Fruit fly (Drosophila melanogaster) whole organism, embryonic: ENCODE data around the gene Ufl1.

Experiments used
- Atf-2 ChIP-seq: fragments of 200-800 bp; sonication (Bioruptor generic); optimal IDR thresholded peaks from 2 replicates; lab custom pipeline; 2016; ENCODE audit warnings: missing biosample characterization, missing genetic modification characterization
- CG1024 ChIP-seq: fragments of 200-800 bp; sonication (Bioruptor generic); IDR thresholded peaks from 2 replicates; pipeline ENCODE4 v1.3.6; 2022; ENCODE audit warnings: missing biosample characterization, missing genetic modification characterization
- CG11085 ChIP-seq: fragments of 200-800 bp; sonication (Bioruptor generic); IDR thresholded peaks from 2 replicates; pipeline ENCODE4 v1.3.6; 2022; ENCODE audit warnings: missing biosample characterization, missing genetic modification characterization
- CG11560 ChIP-seq: fragments of 200-800 bp; sonication (Bioruptor generic); IDR thresholded peaks from 3 replicates; pipeline ENCODE4 v1.3.6; 2022; ENCODE audit warnings: missing biosample characterization, missing genetic modification characterization
- CG12071 ChIP-seq: fragments of 200-800 bp; sonication (Bioruptor generic); optimal IDR thresholded peaks from 3 replicates; lab custom pipeline; 2018; ENCODE audit warnings: missing biosample characterization, mild to moderate bottlenecking, missing genetic modification characterization
- CG12659 ChIP-seq: fragments of 200-800 bp; sonication (Bioruptor generic); optimal IDR thresholded peaks from 3 replicates; lab custom pipeline; 2017; ENCODE audit warnings: mild to moderate bottlenecking, missing biosample characterization, missing genetic modification reagents, missing genetic modification characterization
- CG15696 ChIP-seq: fragments of 200-800 bp; sonication (Bioruptor generic); optimal IDR thresholded peaks from 2 replicates; lab custom pipeline; 2019; ENCODE audit warnings: missing biosample characterization, mild to moderate bottlenecking, missing genetic modification characterization, moderate library complexity
- CG16863 ChIP-seq: fragments of 200-800 bp; sonication (Bioruptor generic); optimal IDR thresholded peaks from 3 replicates; lab custom pipeline; 2016; ENCODE audit warnings: missing biosample characterization, missing genetic modification characterization
- CG17802 ChIP-seq: fragments of 200-800 bp; sonication (Bioruptor generic); optimal IDR thresholded peaks from 2 replicates; lab custom pipeline; 2018; ENCODE audit warnings: missing biosample characterization, mild to moderate bottlenecking, missing genetic modification characterization, moderate library complexity
- CG31388 ChIP-seq: fragments of 200-800 bp; sonication (Bioruptor generic); optimal IDR thresholded peaks from 2 replicates; lab custom pipeline; 2016; ENCODE audit warnings: missing biosample characterization, missing genetic modification characterization
- CG4282 ChIP-seq: fragments of 200-800 bp; sonication (Bioruptor generic); optimal IDR thresholded peaks from 2 replicates; lab custom pipeline; 2016; ENCODE audit warnings: missing biosample characterization, missing genetic modification characterization
- E2f1 ChIP-seq: fragments of 200-800 bp; sonication (Bioruptor generic); IDR thresholded peaks from 2 replicates; pipeline ENCODE4 v1.3.6; 2022; ENCODE audit warnings: missing biosample characterization, missing genetic modification characterization
- Eip74EF ChIP-seq, 2 experiments: fragments of 200-800 bp in 1 of 2; fragments of >200 bp in 1 of 2; sonication (Bioruptor generic) in 1 of 2; optimal IDR thresholded peaks; 2 replicates each; lab custom pipeline; 2017 to 2019; ENCODE audit warnings: missing biosample characterization in 2 of 2, missing genetic modification characterization in 2 of 2, mild to moderate bottlenecking in 1 of 2, moderate library complexity in 1 of 2
- Elba2 ChIP-seq: fragments of 200-800 bp; sonication (Bioruptor generic); optimal IDR thresholded peaks from 3 replicates; lab custom pipeline; 2016; ENCODE audit warnings: missing biosample characterization, missing genetic modification characterization
- HLHmδ ChIP-seq: fragments of 200-800 bp; sonication (Bioruptor generic); optimal IDR thresholded peaks from 2 replicates; lab custom pipeline; 2018; ENCODE audit warnings: missing biosample characterization, mild to moderate bottlenecking, missing genetic modification characterization, moderate library complexity
- HmgD ChIP-seq: fragments of 200-800 bp; sonication (Bioruptor generic); optimal IDR thresholded peaks from 3 replicates; lab custom pipeline; 2016; ENCODE audit warnings: missing biosample characterization, missing genetic modification characterization
- Hmx ChIP-seq: fragments of 200-800 bp; sonication (Bioruptor generic); optimal IDR thresholded peaks from 2 replicates; lab custom pipeline; 2016; ENCODE audit warnings: missing biosample characterization, missing genetic modification characterization
- Med ChIP-seq: fragments of 200-800 bp; sonication (Bioruptor generic); peaks from one replicate; lab custom pipeline; 2016; ENCODE audit warnings: missing biosample characterization, missing genetic modification characterization, mild to moderate bottlenecking, inconsistent platforms, moderate library complexity
- Meics ChIP-seq: fragments of 200-800 bp; sonication (Bioruptor generic); optimal IDR thresholded peaks from 2 replicates; lab custom pipeline; 2017; ENCODE audit warnings: missing biosample characterization, mild to moderate bottlenecking, missing genetic modification characterization
- Mes4 ChIP-seq: fragments of 200-800 bp; sonication (Bioruptor generic); optimal IDR thresholded peaks from 2 replicates; lab custom pipeline; 2016; ENCODE audit warnings: missing biosample characterization, missing genetic modification characterization
- NC2β ChIP-seq: fragments of 200-800 bp; sonication (Bioruptor generic); optimal IDR thresholded peaks from 2 replicates; lab custom pipeline; 2016; ENCODE audit warnings: missing biosample characterization, missing genetic modification characterization
- Oaz ChIP-seq: fragments of 200-800 bp; sonication (Bioruptor generic); IDR thresholded peaks from 2 replicates; pipeline ENCODE4 v1.3.6; 2022; ENCODE audit warnings: missing biosample characterization, missing genetic modification characterization
- Opbp ChIP-seq: fragments of 200-800 bp; sonication (Bioruptor generic); IDR thresholded peaks from 3 replicates; pipeline ENCODE4 v1.3.6; 2022; ENCODE audit warnings: missing biosample characterization, missing genetic modification characterization; ENCODE audit not compliant: partially characterized antibody
- Rx ChIP-seq: fragments of 200-800 bp; sonication (Bioruptor generic); IDR thresholded peaks from 2 replicates; pipeline ENCODE4 v1.3.6; 2022; ENCODE audit warnings: missing biosample characterization, missing genetic modification characterization
- Spps ChIP-seq: fragments of 200-800 bp; sonication (Bioruptor generic); optimal IDR thresholded peaks from 2 replicates; lab custom pipeline; 2018; ENCODE audit warnings: missing biosample characterization, mild to moderate bottlenecking, missing genetic modification characterization
- ap ChIP-seq: fragments of 200-800 bp; sonication (Bioruptor generic); IDR thresholded peaks from 2 replicates; pipeline ENCODE4 v1.3.6; 2022; ENCODE audit warnings: missing biosample characterization, missing genetic modification characterization
- ara ChIP-seq: fragments of 200-800 bp; sonication (Bioruptor generic); IDR thresholded peaks from 2 replicates; pipeline ENCODE4 v1.3.6; 2022; ENCODE audit warnings: missing biosample characterization, missing genetic modification characterization
- bsh ChIP-seq, 2 experiments: fragments of 200-800 bp; sonication (Bioruptor generic); optimal IDR thresholded peaks; 2 replicates each; lab custom pipeline; 2017 to 2018; ENCODE audit warnings: mild to moderate bottlenecking in 2 of 2, missing biosample characterization in 2 of 2, missing genetic modification characterization in 2 of 2, moderate library complexity in 1 of 2
- btn ChIP-seq: fragments of 200-800 bp; sonication (Bioruptor generic); optimal IDR thresholded peaks from 2 replicates; lab custom pipeline; 2016; ENCODE audit warnings: missing biosample characterization, missing genetic modification characterization
- danr ChIP-seq: fragments of 200-800 bp; sonication (Bioruptor generic); IDR thresholded peaks from 2 replicates; pipeline ENCODE4 v1.3.6; 2022; ENCODE audit warnings: missing biosample characterization, missing genetic modification characterization
- gsb-n ChIP-seq: fragments of 200-800 bp; sonication (Bioruptor generic); optimal IDR thresholded peaks from 3 replicates; lab custom pipeline; 2018; ENCODE audit warnings: missing biosample characterization, mild to moderate bottlenecking, missing genetic modification characterization
- her ChIP-seq: fragments of 200-800 bp; sonication (Bioruptor generic); optimal IDR thresholded peaks from 2 replicates; lab custom pipeline; 2016; ENCODE audit warnings: missing biosample characterization, missing genetic modification characterization
- kay ChIP-seq: fragments of 200-800 bp; sonication (Bioruptor generic); optimal IDR thresholded peaks from 2 replicates; lab custom pipeline; 2016; ENCODE audit warnings: missing biosample characterization, missing genetic modification characterization
- kni ChIP-seq: fragments of 200-800 bp; sonication (Bioruptor generic); optimal IDR thresholded peaks from 3 replicates; lab custom pipeline; 2017; ENCODE audit warnings: mild to moderate bottlenecking, missing biosample characterization, missing genetic modification reagents, missing genetic modification characterization
- nom ChIP-seq: fragments of 200-800 bp; sonication (Bioruptor generic); optimal IDR thresholded peaks from 2 replicates; lab custom pipeline; 2017; ENCODE audit warnings: missing biosample characterization, missing genetic modification characterization, mild to moderate bottlenecking, moderate library complexity, missing genetic modification reagents
- onecut ChIP-seq: fragments of 200-800 bp; sonication (Bioruptor generic); IDR thresholded peaks from 2 replicates; pipeline ENCODE4 v1.3.6; 2022; ENCODE audit warnings: missing biosample characterization, missing genetic modification characterization
- pho ChIP-seq: fragments of 200-800 bp; sonication (Bioruptor generic); optimal IDR thresholded peaks from 2 replicates; lab custom pipeline; 2016; ENCODE audit warnings: missing biosample characterization, missing genetic modification characterization
- pzg ChIP-seq: fragments of 200-800 bp; sonication (Bioruptor generic); optimal IDR thresholded peaks from 3 replicates; lab custom pipeline; 2018; ENCODE audit warnings: missing biosample characterization, mild to moderate bottlenecking, missing genetic modification characterization, moderate library complexity
- sc ChIP-seq, 3 experiments: fragments of >200 bp in 2 of 3; fragments of 200-800 bp in 1 of 3; sonication (Bioruptor generic) in 1 of 3; optimal IDR thresholded peaks; 2 replicates in 2 of 3; 3 replicates in 1 of 3; lab custom pipeline; 2017; ENCODE audit warnings: mild to moderate bottlenecking in 1 of 3, missing biosample characterization in 1 of 3, missing genetic modification characterization in 1 of 3, missing genetic modification reagents in 1 of 3
- sens ChIP-seq: fragments of 200-800 bp; sonication (Bioruptor generic); peaks from one replicate; lab custom pipeline; 2016; ENCODE audit warnings: missing biosample characterization, missing genetic modification characterization
- seq ChIP-seq: fragments of 200-800 bp; sonication (Bioruptor generic); IDR thresholded peaks from 2 replicates; pipeline ENCODE4 v1.3.6; 2022; ENCODE audit warnings: missing biosample characterization, missing genetic modification characterization
- sug ChIP-seq: fragments of 200-800 bp; optimal IDR thresholded peaks from 2 replicates; lab custom pipeline; 2019; ENCODE audit warnings: missing biosample characterization, mild to moderate bottlenecking, missing genetic modification characterization, moderate library complexity
- wdn ChIP-seq: fragments of 200-800 bp; sonication (Bioruptor generic); IDR thresholded peaks from 2 replicates; pipeline ENCODE4 v1.3.6; 2022; ENCODE audit warnings: missing biosample characterization, missing genetic modification characterization
- wek ChIP-seq: fragments of 200-800 bp; sonication (Bioruptor generic); optimal IDR thresholded peaks from 3 replicates; lab custom pipeline; 2018; ENCODE audit warnings: missing biosample characterization, mild to moderate bottlenecking, missing genetic modification characterization, moderate library complexity
- zen ChIP-seq: fragments of 200-800 bp; sonication (Bioruptor generic); optimal IDR thresholded peaks from 3 replicates; lab custom pipeline; 2018; ENCODE audit warnings: missing biosample characterization, mild to moderate bottlenecking, missing genetic modification characterization, moderate library complexity

Gene Ufl1

DNA sequence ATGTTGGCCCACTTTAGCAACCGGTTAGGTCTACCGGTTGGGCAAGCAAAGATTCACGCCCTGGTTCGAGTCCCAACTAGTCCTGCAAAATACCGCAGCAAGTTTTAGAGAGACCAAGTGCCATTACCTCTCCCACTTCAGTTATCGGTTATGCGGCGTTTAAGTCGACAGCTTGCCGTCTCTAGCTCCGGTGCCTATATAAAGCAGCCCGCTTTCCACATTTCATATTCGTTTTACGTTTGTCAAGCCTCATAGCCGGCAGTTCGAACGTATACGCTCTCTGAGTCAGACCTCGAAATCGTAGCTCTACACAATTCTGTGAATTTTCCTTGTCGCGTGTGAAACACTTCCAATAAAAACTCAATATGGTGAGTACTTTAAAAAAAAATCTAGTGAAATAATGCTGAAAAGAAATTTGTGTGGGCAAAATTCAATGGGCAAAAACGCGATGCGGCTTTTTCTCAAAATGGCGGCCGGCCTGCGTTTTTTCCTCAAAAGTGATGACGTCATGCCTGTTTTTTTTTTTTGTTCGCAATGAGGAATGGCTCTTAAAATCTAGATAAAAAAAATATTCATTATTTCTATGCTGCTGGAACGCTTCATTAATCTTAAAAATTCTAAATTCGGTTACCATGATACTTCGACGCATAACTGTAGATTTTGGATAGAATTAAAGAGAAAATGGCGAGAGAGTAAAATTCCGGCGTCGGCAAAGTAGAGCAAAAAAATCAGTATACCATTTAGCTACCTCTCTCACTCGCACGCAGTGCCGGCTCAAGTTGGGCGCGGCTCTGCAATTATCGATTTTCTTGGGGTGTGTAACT is 12.3 kb upstream of the Ufl1 start, which contains the start of gene alphaTub84B (continued):
- TF ChIP-seq sens (GFP tag; lab: Kevin White, UChicago) (peak; percentile 96), her (GFP tag; lab: Kevin White, UChicago) (peak; percentile 87), sc (optimal IDR thresholded peaks at IDR 0.05; lab: Kevin White, UChicago) (no peak), sc (GFP tag; optimal IDR thresholded peaks at IDR 0.05; lab: Kevin White, UChicago) (no peak), CG15696 (peak; percentile 12)

DNA sequence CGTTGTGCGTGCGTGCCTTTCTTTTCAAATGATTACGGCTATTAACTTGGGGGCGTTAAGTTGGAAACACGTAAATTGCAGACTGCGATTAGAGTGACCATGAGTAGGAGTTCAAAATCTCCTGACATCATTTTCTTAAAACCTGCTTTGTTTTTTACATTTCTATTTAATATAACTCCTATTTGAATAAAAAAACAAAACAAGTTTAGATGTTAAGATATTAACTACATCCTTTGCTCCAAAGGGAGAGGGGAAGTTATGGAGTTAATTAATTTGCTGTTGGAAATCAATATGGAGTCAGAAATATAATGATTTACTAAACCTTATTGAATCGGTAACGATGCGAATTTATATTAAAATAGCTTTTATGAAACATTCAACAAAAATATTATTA is 11.7 kb upstream of the Ufl1 start, which contains the start of gene Tailor:
Gene Tailor, minus strand, starts transcription at position 101 of the 394 bp plus-strand sequence.
- TF ChIP-seq Hmx (peak; percentile 1), NC2β (no peak)

- TF ChIP-seq CG31388 (no peak), Med (no peak), onecut (GFP tag; lab: Robert Waterston, UW) (no peak), wdn (no peak), CG16863 (GFP tag; lab: Kevin White, UChicago) (no peak), E2f1 (GFP tag; lab: Robert Waterston, UW) (no peak), HLHmδ (no peak), danr (GFP tag; lab: Robert Waterston, UW) (no peak), Atf-2 (GFP tag; lab: Kevin White, UChicago) (no peak), nom (peak; percentile 34), CG12071 (no peak), Oaz (GFP tag; lab: Robert Waterston, UW) (no peak), Elba2 (GFP tag; lab: Kevin White, UChicago) (no peak), kay (GFP tag; lab: Kevin White, UChicago) (no peak), seq (no peak), Mes4 (GFP tag; lab: Kevin White, UChicago) (no peak), CG1024 (no peak), Spps (no peak), CG11560 (tag; lab: Robert Waterston, UW) (no peak), HmgD (GFP tag; lab: Kevin White, UChicago) (no peak), sens (GFP tag; lab: Kevin White, UChicago) (no peak), kni (no peak), sc (optimal IDR thresholded peaks at IDR 0.05; lab: Kevin White, UChicago) (no peak), sc (GFP tag; optimal IDR thresholded peaks at IDR 0.05; lab: Kevin White, UChicago) (no peak), ap (GFP tag; lab: Robert Waterston, UW) (no peak), Rx (GFP tag; lab: Robert Waterston, UW) (no peak), zen (no peak), Opbp (GFP tag; lab: Robert Waterston, UW) (0 out of 3 replicates have a peak, but pooled peaks have one; percentile 3), wek (GFP tag; lab: Kevin White, UChicago) (no peak), CG12659 (GFP tag; lab: Kevin White, UChicago) (peak; percentile 8), CG4282 (GFP tag; lab: Kevin White, UChicago) (no peak), gsb-n (tag; lab: Kevin White, UChicago) (no peak), CG17802 (tag; lab: Kevin White, UChicago) (no peak), btn (GFP tag; lab: Kevin White, UChicago) (no peak), pzg (peak; percentile 39), sug (peak; percentile 10), bsh (GFP tag; optimal IDR thresholded peaks at IDR 0.05; lab: Kevin White, UChicago) (no peak), ara (GFP tag; lab: Robert Waterston, UW) (0 out of 2 replicates have a peak, but pooled peaks have one; percentile 14), CG11085 (GFP tag; lab: Robert Waterston, UW) (no peak), Eip74EF (GFP tag; optimal IDR thresholded peaks at IDR 0.05; lab: Kevin White, UChicago) (no peak), pho (GFP tag; lab: Kevin White, UChicago) (no peak), Meics (GFP tag; lab: Kevin White, UChicago) (no peak)
These were observed 11.2 kb upstream of the Ufl1 start for dm6 chr3R:7085455-7085854.
